Worm (Caenorhabditis elegans): ENCODE data around the gene srz-19.

srz-19 gene

DNA sequence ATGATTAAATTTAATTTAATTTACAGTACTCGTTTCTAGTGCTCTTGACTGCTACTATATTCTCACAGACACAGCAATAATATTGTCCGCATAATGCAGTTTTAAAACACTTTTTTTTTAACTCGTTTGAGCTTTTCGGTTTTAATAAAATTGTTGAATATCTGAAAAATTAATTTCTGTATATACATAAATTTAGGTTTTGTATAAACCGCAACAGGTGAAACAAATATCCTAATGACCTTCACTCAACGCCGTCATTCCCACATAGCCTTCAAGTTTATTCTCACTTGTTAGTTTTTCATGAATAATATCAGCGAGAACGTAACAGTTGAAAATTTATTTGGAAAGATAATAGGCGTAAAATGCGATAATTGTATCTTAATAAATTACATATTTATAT lies at the start of gene srz-19:
Gene srz-19 (plus strand): TSS at position 301 of the 400 bp plus-strand sequence.
- no peak for TF ChIP-seq W03F9.2 (tag; optimal IDR thresholded peaks at IDR 0.05)
- no peak for TF ChIP-seq dao-5 (tag; optimal IDR thresholded peaks at IDR 0.05)
- no peak for TF ChIP-seq him-1 (tag; optimal IDR thresholded peaks at IDR 0.05)

DNA sequence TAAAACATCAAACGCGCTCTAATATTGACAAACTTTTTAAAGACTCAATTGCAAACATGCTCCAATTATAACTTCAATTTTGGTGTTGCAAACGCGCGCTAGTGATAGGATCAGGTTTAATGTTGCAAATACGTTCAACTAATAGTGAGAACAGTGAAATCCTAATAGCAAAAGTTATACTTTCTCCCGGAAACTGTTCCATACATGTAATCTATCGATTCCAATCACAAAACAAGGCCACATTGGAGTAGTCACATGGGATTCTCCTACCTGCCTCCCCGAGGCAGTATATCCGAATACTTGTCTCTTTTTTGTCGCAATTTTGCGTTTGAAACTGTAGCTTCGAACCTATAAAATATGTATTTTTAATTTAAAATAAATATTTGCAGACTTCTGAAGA lies 49.7 kb upstream of the srz-19 start:
- TF ChIP-seq him-1 (tag; optimal IDR thresholded peaks at IDR 0.05): no peak
- TF ChIP-seq W03F9.2 (tag; optimal IDR thresholded peaks at IDR 0.05): no peak
- TF ChIP-seq dao-5 (tag; optimal IDR thresholded peaks at IDR 0.05): no peak

DNA sequence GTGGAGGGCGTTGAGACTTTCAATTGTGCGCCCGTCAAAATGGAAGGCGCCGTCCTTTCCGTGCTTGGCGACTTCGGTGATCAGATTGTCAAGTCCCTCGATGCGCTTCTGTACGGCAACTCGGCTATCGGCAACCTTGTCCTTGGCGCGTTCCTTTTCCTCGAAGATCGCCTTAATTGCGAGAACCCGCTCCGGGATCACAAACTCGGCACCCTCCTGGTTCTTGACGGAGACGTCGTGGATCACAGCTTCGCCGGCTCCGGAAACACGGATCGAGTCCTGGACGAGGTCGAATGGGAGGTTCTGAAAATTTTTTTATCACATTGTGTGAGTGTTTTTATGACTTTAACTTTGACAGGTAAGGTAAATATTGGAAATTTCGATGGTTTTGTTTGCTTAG lies 46.4 kb upstream of the srz-19 start:
- TF ChIP-seq dao-5 (tag; optimal IDR thresholded peaks at IDR 0.05) (no peak), him-1 (tag; optimal IDR thresholded peaks at IDR 0.05) (no peak), W03F9.2 (tag; optimal IDR thresholded peaks at IDR 0.05) (no peak)

DNA sequence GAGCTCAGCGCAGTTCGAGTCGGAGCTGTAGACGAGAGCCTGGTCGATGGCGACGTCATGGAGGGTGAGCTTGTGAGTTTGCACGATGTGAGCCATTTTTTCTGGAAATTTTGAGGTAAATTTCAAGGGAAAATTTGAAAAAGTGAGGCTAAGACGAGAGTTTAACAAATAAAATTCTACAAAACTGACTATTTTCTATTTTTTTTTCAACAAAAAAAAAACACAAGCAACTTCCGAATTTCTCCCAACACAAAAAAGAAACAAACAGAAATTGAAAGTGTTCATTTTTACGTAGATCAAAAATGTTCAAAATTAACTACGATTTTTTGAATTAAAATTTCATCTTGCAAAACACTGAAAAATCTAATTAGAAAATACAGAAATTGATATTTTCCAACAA lies 45.9 kb upstream of the srz-19 start, which contains the start of gene F37C4.5:
Gene F37C4.5 (minus strand): TSS at position 101 of the 400 bp plus-strand sequence.
- TF ChIP-seq dao-5 (tag; optimal IDR thresholded peaks at IDR 0.05): no peak
- TF ChIP-seq him-1 (tag; optimal IDR thresholded peaks at IDR 0.05): no peak
- no peak for TF ChIP-seq W03F9.2 (tag; optimal IDR thresholded peaks at IDR 0.05)

DNA sequence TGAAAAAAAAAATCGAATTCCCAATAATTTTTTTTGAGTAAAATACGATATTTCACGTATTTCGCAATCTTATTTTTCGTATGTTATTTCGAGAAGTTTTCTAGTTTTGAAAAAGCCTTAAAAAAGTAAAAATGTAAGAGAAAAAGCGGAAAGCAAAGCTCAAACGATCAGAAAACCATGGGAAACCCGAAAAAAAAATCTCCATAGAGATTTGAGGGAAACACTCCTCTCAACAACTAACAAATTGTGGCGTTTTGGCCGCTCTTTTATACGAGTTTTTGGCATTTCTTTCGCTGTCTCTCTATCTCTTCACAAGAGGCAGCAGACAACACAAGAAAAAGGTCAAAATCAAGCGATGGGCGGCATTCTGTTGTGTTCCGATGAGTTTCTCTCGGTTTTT lies 45.2 kb upstream of the srz-19 start:
- TF ChIP-seq dao-5 (tag; optimal IDR thresholded peaks at IDR 0.05): no peak
- TF ChIP-seq W03F9.2 (tag; optimal IDR thresholded peaks at IDR 0.05): no peak
- no peak for TF ChIP-seq him-1 (tag; optimal IDR thresholded peaks at IDR 0.05)

DNA sequence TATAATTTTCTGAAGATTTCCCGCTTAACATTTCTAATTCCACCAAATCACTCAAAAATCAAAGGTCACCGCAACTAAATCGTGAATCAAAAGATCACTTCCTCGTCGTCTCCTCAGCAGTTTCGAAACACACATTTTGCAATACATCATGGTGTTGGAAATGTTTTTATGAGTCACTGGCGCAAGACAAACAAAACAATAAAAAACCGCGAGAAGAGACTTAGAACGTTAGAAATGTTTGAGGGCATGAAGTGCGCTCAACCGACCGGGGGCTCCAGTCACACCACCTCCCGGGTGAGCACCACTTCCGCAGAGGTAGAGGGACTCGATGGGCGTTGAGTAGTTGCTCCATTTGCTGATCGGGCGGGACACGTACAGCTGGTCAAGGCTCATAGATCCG lies 44.3 kb upstream of the srz-19 start:
- no peak for TF ChIP-seq W03F9.2 (tag; optimal IDR thresholded peaks at IDR 0.05)
- no peak for TF ChIP-seq dao-5 (tag; optimal IDR thresholded peaks at IDR 0.05)
- TF ChIP-seq him-1 (tag; optimal IDR thresholded peaks at IDR 0.05): no peak

DNA sequence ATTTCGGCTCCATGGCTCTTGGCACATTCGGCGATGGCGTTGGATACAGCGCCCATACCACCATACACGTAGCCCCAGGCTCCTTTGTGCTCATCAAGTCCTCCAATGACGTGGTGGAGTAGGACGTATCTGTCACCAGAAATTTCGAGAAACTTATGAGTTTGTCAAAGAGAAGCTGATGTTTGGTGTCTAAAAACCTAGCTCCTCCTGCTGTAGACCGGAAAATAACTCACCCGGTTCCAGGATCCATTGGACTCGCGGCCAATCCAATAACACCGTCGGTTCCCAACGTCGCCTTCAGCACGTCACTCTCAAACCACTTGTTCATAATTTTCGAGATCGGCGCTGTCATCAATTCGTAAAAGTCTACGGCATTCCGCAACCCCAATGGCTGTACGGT lies 42.7 kb upstream of the srz-19 start:
- TF ChIP-seq dao-5 (tag; optimal IDR thresholded peaks at IDR 0.05) (no peak), W03F9.2 (tag; optimal IDR thresholded peaks at IDR 0.05) (no peak), him-1 (tag; optimal IDR thresholded peaks at IDR 0.05) (no peak)

DNA sequence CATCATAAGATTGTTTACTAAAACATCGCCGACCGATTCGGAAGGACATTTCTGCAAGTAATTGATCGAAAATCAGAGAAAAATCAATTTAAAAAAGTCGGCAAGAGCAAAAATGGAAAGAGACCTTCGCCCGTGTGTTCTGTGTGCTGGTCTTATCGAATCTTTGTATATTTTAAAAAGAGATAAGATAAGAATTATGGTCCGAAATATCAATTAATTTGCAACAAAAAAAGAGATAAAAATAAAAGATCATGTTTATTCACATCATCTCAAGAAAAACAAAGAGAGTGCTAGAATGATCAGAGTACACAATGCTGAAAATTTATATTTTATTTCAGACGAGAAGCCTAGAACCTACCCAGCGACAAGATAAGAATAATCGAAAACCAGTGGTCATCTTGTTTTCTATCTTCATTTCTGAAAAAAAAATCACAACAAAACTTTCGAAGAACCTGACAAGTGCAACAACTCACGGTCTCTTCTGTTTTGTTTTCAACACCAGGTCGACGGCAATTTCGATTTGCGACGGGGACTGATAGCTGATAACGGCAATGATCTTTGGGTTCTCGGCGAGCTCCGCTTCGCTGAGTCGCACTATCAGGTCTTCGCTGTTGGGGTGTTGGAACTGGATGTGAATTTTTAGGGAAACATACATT lies 41.2 kb upstream of the srz-19 start, which contains the start of gene F37C4.6:
Gene F37C4.6 (minus strand): TSS at position 51 of the 656 bp plus-strand sequence.
- TF ChIP-seq dao-5 (tag; optimal IDR thresholded peaks at IDR 0.05): no peak
- no peak for TF ChIP-seq W03F9.2 (tag; optimal IDR thresholded peaks at IDR 0.05)
- TF ChIP-seq him-1 (tag; optimal IDR thresholded peaks at IDR 0.05): no peak

DNA sequence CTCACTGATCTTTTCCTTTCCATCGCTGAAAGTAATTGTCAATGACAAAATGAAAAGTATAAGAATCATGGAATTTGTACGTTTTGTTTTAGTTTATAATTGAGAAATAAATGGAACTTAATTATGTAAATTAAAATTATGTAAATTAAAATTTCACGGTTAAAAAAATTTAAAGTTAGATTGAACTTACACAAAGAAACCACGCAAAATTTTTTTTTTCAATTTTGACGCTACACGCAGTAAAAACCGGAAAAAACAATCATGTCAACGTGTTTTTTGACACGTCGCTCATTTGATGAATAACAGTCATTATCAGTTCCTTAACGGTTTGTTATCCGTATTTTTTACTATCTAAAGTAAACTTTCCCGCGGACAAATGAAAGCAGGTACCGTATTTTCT lies 38.5 kb upstream of the srz-19 start, which contains the start of the genes F37C4.8 and oac-23:
Gene F37C4.8 (minus strand): TSS at position 101 of the 400 bp plus-strand sequence.
Gene oac-23 (plus strand): TSS at position 323 of the 400 bp plus-strand sequence.
- TF ChIP-seq W03F9.2 (tag; optimal IDR thresholded peaks at IDR 0.05) (no peak), dao-5 (tag; optimal IDR thresholded peaks at IDR 0.05) (no peak), him-1 (tag; optimal IDR thresholded peaks at IDR 0.05) (no peak)

DNA sequence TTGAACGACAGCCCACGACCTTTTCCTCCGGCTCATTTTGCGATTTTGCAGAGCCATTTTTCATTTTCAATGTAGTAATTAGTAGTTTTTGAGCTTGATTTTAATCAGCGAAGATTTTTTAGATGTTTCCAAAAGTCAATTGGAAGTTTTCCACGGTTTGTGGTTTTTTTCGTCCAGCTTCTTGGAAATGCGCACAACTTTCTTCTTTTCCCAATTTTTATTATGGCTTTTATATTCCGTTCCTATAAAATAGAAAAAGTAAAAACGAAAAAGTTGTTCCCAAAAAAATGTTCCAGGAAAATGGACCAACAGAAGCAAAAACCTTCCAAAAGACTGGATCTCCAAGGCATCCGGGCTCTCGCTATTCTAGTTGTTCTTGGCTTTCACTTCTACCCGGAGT lies 34.2 kb upstream of the srz-19 start, which contains the start of gene oac-22:
Gene oac-22 (plus strand): TSS at position 301 of the 400 bp plus-strand sequence.
- TF ChIP-seq W03F9.2 (tag; optimal IDR thresholded peaks at IDR 0.05): no peak
- no peak for TF ChIP-seq him-1 (tag; optimal IDR thresholded peaks at IDR 0.05)
- no peak for TF ChIP-seq dao-5 (tag; optimal IDR thresholded peaks at IDR 0.05)

DNA sequence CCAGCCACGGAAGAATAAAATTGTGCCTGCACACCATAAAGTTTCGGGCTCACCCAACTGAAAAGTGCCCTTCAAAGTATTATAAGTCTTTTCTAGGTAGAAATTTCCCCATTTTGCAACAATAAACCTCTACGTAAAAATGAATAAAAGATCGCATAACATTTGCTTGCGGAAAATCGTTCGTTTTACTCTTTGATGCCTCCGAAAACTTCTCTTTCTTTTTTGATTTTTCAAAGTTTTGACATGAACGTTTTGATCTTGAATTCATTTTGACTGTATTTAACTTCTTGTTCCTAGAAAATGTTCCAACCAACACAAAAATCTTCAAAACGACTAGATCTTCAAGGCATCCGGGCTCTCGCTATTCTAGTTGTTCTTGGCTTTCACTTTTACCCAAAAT lies 30.6 kb upstream of the srz-19 start, which contains the start of gene oac-21:
Gene oac-21 (plus strand): TSS at position 301 of the 400 bp plus-strand sequence.
- no peak for TF ChIP-seq W03F9.2 (tag; optimal IDR thresholded peaks at IDR 0.05)

DNA sequence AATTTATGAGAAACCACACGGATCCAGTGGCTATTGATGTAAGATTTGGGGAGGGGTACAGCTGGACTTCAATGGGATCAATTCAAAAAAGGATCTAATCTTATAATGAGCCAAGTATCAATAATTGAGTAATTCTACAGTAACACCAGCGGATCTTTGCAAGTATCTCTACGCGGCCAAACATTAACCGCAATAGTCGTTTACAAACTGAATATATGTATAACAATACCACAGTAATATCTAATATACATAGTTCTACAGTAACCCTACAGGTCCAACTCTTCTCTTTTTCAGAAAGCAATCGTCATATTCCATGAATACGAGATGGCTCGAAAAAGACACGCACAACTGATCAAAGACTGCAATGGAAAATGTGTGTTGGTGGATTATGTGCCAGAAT lies 27.6 kb upstream of the srz-19 start, which contains the start of gene F56D6.9:
Gene F56D6.9 (plus strand): TSS at position 301 of the 400 bp plus-strand sequence.
- no peak for TF ChIP-seq dao-5 (tag; optimal IDR thresholded peaks at IDR 0.05)
- TF ChIP-seq W03F9.2 (tag; optimal IDR thresholded peaks at IDR 0.05): no peak
- no peak for TF ChIP-seq him-1 (tag; optimal IDR thresholded peaks at IDR 0.05)

DNA sequence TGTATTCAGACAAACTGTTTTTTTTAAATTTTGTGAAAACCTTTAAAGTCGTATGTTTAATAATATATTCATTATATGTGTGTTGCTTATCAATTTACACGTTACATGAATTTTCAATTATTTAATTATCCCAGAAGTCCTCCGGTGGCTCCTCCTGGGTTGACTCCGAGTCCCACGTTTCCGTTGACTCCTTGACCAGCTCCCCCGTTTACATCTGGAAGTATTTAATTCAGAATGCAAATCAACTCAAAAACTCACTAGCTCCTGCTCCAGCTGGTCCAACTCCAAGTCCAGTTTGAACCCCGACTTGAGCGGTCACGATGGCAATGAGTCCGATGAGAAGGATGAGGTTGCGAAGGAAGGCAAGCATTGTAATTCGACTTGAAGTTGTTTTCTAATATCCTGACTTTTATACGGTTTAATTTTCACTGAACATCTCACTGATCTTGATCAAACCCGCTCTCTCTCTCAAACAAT lies 25.6 kb upstream of the srz-19 start, which contains the start of gene F56D6.8:
Gene F56D6.8 (minus strand): TSS at position 427 of the 477 bp plus-strand sequence.
- no peak for TF ChIP-seq dao-5 (tag; optimal IDR thresholded peaks at IDR 0.05)

DNA sequence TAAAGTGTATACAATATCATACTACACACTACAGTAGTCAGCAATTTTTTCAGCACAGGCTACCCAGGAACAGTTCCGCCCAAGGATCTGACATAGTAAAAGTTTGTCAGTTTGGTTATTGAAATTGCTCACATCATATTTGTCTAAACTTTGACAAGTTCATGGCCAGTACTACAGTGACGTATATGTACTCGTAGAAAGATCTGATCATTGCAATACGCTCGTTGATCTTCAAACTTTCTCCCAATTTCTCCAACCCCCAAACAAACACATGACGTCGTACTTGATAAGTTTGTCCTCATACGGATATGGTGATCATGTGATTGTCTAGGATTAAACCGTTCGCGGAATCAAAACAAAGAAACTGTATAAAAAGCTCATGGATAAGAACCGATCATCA lies 24.8 kb upstream of the srz-19 start, which contains the start of gene dct-8:
Gene dct-8 (plus strand): TSS at position 301 of the 400 bp plus-strand sequence.
- TF ChIP-seq him-1 (tag; optimal IDR thresholded peaks at IDR 0.05) (no peak), dao-5 (tag; optimal IDR thresholded peaks at IDR 0.05) (no peak), W03F9.2 (tag; optimal IDR thresholded peaks at IDR 0.05) (no peak)

All from whole organism, L4/young adult.